Worm (Caenorhabditis elegans): ENCODE data around the gene F57C2.4.

DNA sequence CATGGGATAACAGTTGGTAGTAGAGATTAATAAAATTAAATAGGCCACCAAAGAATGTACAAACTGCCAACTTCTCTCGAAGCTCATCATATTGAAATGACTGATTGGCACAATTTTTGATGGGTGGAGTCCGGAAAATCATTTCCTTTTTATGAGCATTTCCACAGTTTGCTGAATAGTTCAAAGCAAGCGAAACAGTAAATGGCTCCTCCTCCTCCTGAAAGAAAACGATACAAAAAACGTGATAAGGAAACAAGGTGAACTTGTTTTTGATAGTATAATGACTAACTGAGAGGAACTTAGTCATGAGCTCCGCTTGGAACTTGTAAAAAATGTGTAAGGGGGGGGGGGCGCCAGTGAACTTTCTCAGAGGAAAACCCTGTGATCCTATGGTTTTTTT lies 10.1 kb upstream of the F57C2.4 start, which contains the start of gene K10H10.9:
- no peak for TF ChIP-seq nhr-77 (tag; optimal IDR thresholded peaks at IDR 0.05)
- no peak for TF ChIP-seq ama-1 (optimal IDR thresholded peaks at IDR 0.05)
- no peak for TF ChIP-seq lin-39 (tag; optimal IDR thresholded peaks at IDR 0.05)
- TF ChIP-seq php-3 (GFP tag; IDR thresholded peaks at IDR 0.05), result no peak
- TF ChIP-seq F44E2.7 (GFP tag; IDR thresholded peaks at IDR 0.05), result no peak
- TF ChIP-seq fkh-10 (GFP tag; optimal IDR thresholded peaks at IDR 0.05), result no peak
- no peak for TF ChIP-seq unc-130 (GFP tag; optimal IDR thresholded peaks at IDR 0.05)
- TF ChIP-seq ceh-20 (GFP tag; IDR thresholded peaks at IDR 0.05), result no peak
